Worm (Caenorhabditis elegans) whole organism, early embryonic: Measurements from ENCODE around the gene mrps-5.

Source experiments
- B0310.2 ChIP-seq: sonication (generic microtip); optimal IDR thresholded peaks from 2 replicates; lab custom pipeline; 2016; ENCODE audit warnings: mild to moderate bottlenecking, missing genetic modification characterization, missing compliant biosample characterization
- F13C5.2 ChIP-seq: sonication (generic microtip); optimal IDR thresholded peaks from 2 replicates; lab custom pipeline; 2017; ENCODE audit warnings: mild to moderate bottlenecking, missing genetic modification characterization, inconsistent platforms, missing compliant biosample characterization
- aly-1 ChIP-seq: sonication (generic microtip); optimal IDR thresholded peaks from 2 replicates; lab custom pipeline; 2016; ENCODE audit warnings: missing genetic modification characterization, missing compliant biosample characterization
- ama-1 ChIP-seq: fragments of 150-350 bp; optimal IDR thresholded peaks from 2 replicates; lab custom pipeline; 2014
- ceh-13 ChIP-seq: fragments of 200-800 bp; sonication (Bioruptor generic); optimal IDR thresholded peaks from 2 replicates; lab custom pipeline; 2018; ENCODE audit warnings: mild to moderate bottlenecking, missing genetic modification characterization, missing compliant biosample characterization
- ceh-36 ChIP-seq: sonication (generic microtip); optimal IDR thresholded peaks from 2 replicates; lab custom pipeline; 2016; ENCODE audit warnings: missing genetic modification characterization, inconsistent platforms, missing compliant biosample characterization
- ets-7 ChIP-seq: sonication (generic microtip); optimal IDR thresholded peaks from 2 replicates; lab custom pipeline; 2016; ENCODE audit warnings: missing genotype, missing genetic modification characterization, missing compliant biosample characterization
- flt-1 ChIP-seq: fragments of 200-800 bp; sonication (Bioruptor generic); IDR thresholded peaks from 2 replicates; pipeline ENCODE4 v1.3.6; 2022; ENCODE audit warnings: missing genetic modification characterization, missing compliant biosample characterization
- hmbx-1 ChIP-seq: sonication (generic microtip); optimal IDR thresholded peaks from 2 replicates; lab custom pipeline; 2016; ENCODE audit warnings: mild to moderate bottlenecking, missing genetic modification characterization, missing compliant biosample characterization
- hmg-4 ChIP-seq: fragments of 200-800 bp; sonication (Bioruptor generic); optimal IDR thresholded peaks from 2 replicates; lab custom pipeline; 2018; ENCODE audit warnings: mild to moderate bottlenecking, missing genetic modification characterization, missing compliant biosample characterization
- hnd-1 ChIP-seq: sonication (generic microtip); optimal IDR thresholded peaks from 2 replicates; lab custom pipeline; 2016; ENCODE audit warnings: missing genetic modification characterization, missing compliant biosample characterization
- pes-1 ChIP-seq: fragments of 200-800 bp; sonication (Bioruptor generic); IDR thresholded peaks from 2 replicates; pipeline ENCODE4 v1.3.6; 2022; ENCODE audit warnings: missing genetic modification reagents, missing genetic modification characterization, missing compliant biosample characterization
- scrt-1 ChIP-seq: fragments of 200-800 bp; sonication (Bioruptor generic); IDR thresholded peaks from 2 replicates; pipeline ENCODE4 v1.3.6; 2022; ENCODE audit warnings: missing genetic modification characterization, missing compliant biosample characterization
- sea-1 ChIP-seq: fragments of 200-800 bp; sonication (Bioruptor generic); conservative IDR thresholded peaks from 2 replicates; pipeline ENCODE4 v1.3.6; 2022; ENCODE audit warnings: missing genetic modification characterization, missing compliant biosample characterization
- tbx-11 ChIP-seq: fragments of 200-800 bp; sonication (Bioruptor generic); IDR thresholded peaks from 2 replicates; pipeline ENCODE4 v1.3.6; 2022; ENCODE audit warnings: missing genetic modification characterization, missing compliant biosample characterization
- tbx-37 ChIP-seq: fragments of 200-800 bp; sonication (Bioruptor generic); conservative IDR thresholded peaks from 2 replicates; pipeline ENCODE4 v1.3.6; 2022; ENCODE audit warnings: missing genetic modification reagents, missing genetic modification characterization, missing compliant biosample characterization
- tra-4 ChIP-seq: sonication (generic microtip); optimal IDR thresholded peaks from 2 replicates; lab custom pipeline; 2017; ENCODE audit warnings: missing genetic modification characterization, missing compliant biosample characterization

The mrps-5 gene

DNA sequence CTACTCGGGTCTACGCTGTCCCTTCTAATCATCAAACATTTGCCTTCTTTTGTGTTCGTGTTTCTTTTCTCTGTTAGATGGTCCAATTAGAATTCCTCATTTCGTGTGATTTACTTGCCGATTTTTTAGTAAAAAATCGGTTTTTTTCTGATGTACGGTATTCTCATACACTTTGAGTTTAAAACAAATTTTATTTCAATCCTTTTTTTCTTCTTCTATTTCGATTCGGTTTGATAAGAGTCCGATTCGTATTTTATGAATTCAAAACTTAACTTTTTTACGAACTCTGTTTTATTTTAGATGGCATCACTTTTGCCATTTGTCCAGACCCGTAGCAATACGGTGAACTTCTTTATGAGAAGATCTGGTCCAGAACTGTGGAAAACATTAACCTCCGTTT, at the start of gene mrps-5:
mrps-5 (plus strand) TSS at position 301 of the 400 bp plus-strand sequence.
- TF ChIP-seq ceh-13 (no peak), aly-1 (tag; lab: Kevin White, UChicago) (no peak), pes-1 (GFP tag; lab: Robert Waterston, UW) (no peak), ama-1 (lab: Kevin White, UChicago) (no peak), ets-7 (tag; lab: Kevin White, UChicago) (no peak), scrt-1 (no peak), hnd-1 (tag; lab: Kevin White, UChicago) (no peak), hmg-4 (GFP tag; lab: Kevin White, UChicago) (no peak), tbx-11 (no peak), F13C5.2 (tag; lab: Kevin White, UChicago) (no peak), B0310.2 (tag; lab: Kevin White, UChicago) (no peak)

ce11 chrV:12513900-12514299, 49.4 kb upstream of the mrps-5 start:
- no peak for TF ChIP-seq ceh-36 (tag; lab: Kevin White, UChicago)
- TF ChIP-seq ets-7 (tag; lab: Kevin White, UChicago) = no peak
- TF ChIP-seq tbx-11 = no peak
- TF ChIP-seq F13C5.2 (tag; lab: Kevin White, UChicago) = no peak
- no peak for TF ChIP-seq tra-4 (tag; lab: Kevin White, UChicago)

DNA sequence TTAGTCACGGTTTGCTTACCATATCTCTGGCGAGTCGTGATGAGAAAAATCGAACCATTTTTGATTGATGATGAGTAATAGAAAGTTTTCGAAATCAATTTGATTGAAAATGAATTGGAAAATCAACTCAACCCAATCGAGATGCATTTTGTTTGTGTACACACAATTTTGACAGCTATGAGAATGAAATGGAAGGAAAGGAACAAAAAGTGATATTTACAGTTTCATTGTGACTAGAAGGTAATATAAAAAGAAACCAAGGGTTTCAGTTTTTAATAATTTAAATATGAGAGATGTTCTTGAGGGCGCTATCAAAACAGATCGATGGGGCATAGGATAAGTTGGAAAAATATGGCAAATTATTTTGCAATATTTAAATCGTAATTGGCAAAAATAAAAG, 46.1 kb upstream of the mrps-5 start, which contains the start of gene cal-1:
cal-1 (minus strand) TSS at position 101 of the 400 bp plus-strand sequence.
- no peak for TF ChIP-seq ceh-36 (tag; lab: Kevin White, UChicago)
- no peak for TF ChIP-seq B0310.2 (tag; lab: Kevin White, UChicago)
- TF ChIP-seq sea-1 (GFP tag; lab: Robert Waterston, UW) = no peak
- no peak for TF ChIP-seq tbx-11
- TF ChIP-seq hnd-1 (tag; lab: Kevin White, UChicago) = no peak
- no peak for TF ChIP-seq F13C5.2 (tag; lab: Kevin White, UChicago)
- TF ChIP-seq tra-4 (tag; lab: Kevin White, UChicago) = no peak
- TF ChIP-seq hmbx-1 (tag; lab: Kevin White, UChicago) = no peak
- TF ChIP-seq flt-1 = no peak

DNA sequence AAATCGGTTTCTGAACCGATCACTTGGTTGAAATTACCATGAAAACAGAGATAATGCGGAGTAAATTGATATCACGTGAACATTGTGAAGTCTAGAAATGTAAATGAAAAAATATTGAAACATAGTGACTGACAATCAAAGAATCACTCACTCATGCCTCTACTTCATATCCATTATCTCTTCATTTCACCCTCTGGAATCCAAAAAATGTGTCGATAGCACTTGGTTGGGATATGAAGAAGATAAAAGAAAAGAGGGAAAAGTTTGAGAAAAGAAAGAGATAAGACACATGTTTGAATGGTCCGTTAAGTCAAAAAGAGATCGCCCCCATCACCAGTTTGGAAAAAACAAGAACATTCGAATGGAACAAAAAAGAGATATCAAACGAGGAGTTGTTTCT, 45.5 kb upstream of the mrps-5 start:
- TF ChIP-seq scrt-1 = no peak
- no peak for TF ChIP-seq hmbx-1 (tag; lab: Kevin White, UChicago)
- no peak for TF ChIP-seq F13C5.2 (tag; lab: Kevin White, UChicago)
- no peak for TF ChIP-seq tra-4 (tag; lab: Kevin White, UChicago)
- no peak for TF ChIP-seq B0310.2 (tag; lab: Kevin White, UChicago)
- TF ChIP-seq aly-1 (tag; lab: Kevin White, UChicago) = no peak
- no peak for TF ChIP-seq tbx-37 (GFP tag; lab: Robert Waterston, UW)
- TF ChIP-seq sea-1 (GFP tag; lab: Robert Waterston, UW) = no peak
- TF ChIP-seq hmg-4 (GFP tag; lab: Kevin White, UChicago) = no peak

ce11 chrV:12518770-12519169, 44.5 kb upstream of the mrps-5 start:
- TF ChIP-seq flt-1 (no peak), ceh-36 (tag; lab: Kevin White, UChicago) (no peak), pes-1 (GFP tag; lab: Robert Waterston, UW) (no peak), B0310.2 (tag; lab: Kevin White, UChicago) (no peak), tbx-37 (GFP tag; lab: Robert Waterston, UW) (no peak), scrt-1 (no peak), aly-1 (tag; lab: Kevin White, UChicago) (no peak), hmg-4 (GFP tag; lab: Kevin White, UChicago) (no peak), hnd-1 (tag; lab: Kevin White, UChicago) (no peak), sea-1 (GFP tag; lab: Robert Waterston, UW) (no peak), tbx-11 (no peak), tra-4 (tag; lab: Kevin White, UChicago) (no peak), ets-7 (tag; lab: Kevin White, UChicago) (no peak), ama-1 (lab: Kevin White, UChicago) (no peak), F13C5.2 (tag; lab: Kevin White, UChicago) (no peak), ceh-13 (no peak), hmbx-1 (tag; lab: Kevin White, UChicago) (no peak)

- TF ChIP-seq hmg-4 (GFP tag; lab: Kevin White, UChicago) (no peak), flt-1 (no peak), ceh-36 (tag; lab: Kevin White, UChicago) (no peak), scrt-1 (no peak)
Observed at ce11 chrV:12523356-12523755, 39.9 kb upstream of the mrps-5 start.

ce11 chrV:12525526-12525925, 37.8 kb upstream of the mrps-5 start, which contains the start of gene dyf-4:
Gene dyf-4 (minus strand): TSS chrV:12525738.
- TF ChIP-seq aly-1 (tag; lab: Kevin White, UChicago) = no peak
- no peak for TF ChIP-seq ceh-36 (tag; lab: Kevin White, UChicago)
- TF ChIP-seq ets-7 (tag; lab: Kevin White, UChicago) = no peak
- no peak for TF ChIP-seq sea-1 (GFP tag; lab: Robert Waterston, UW)

DNA sequence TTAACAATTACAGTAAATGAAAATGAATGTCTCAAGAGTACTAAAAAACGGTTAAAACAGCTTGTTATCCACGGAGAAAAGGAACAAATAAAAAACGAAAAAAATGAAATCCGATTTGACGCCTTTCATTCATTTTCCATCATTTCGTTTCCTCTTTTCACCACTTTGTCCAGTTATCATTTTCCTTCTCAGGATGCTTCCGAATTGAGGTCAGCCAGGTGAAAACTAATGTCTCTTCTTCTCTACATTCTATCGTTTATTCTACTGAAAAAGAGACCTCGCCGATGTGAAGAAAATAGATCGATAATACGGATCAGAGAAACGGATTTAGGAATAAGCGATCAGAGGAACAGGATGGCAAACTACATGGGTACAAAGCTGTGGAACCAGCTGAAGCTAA, 37.2 kb upstream of the mrps-5 start:
- no peak for TF ChIP-seq tra-4 (tag; lab: Kevin White, UChicago)
- no peak for TF ChIP-seq aly-1 (tag; lab: Kevin White, UChicago)
- TF ChIP-seq ceh-36 (tag; lab: Kevin White, UChicago) = no peak
- no peak for TF ChIP-seq ceh-13
- TF ChIP-seq sea-1 (GFP tag; lab: Robert Waterston, UW) = no peak
- no peak for TF ChIP-seq hnd-1 (tag; lab: Kevin White, UChicago)
- TF ChIP-seq ets-7 (tag; lab: Kevin White, UChicago) = no peak
- TF ChIP-seq pes-1 (GFP tag; lab: Robert Waterston, UW) = no peak
- no peak for TF ChIP-seq flt-1
- TF ChIP-seq tbx-37 (GFP tag; lab: Robert Waterston, UW) = no peak
- no peak for TF ChIP-seq F13C5.2 (tag; lab: Kevin White, UChicago)
- TF ChIP-seq B0310.2 (tag; lab: Kevin White, UChicago) = no peak
- TF ChIP-seq ama-1 (lab: Kevin White, UChicago) = no peak
- TF ChIP-seq scrt-1 = no peak
- no peak for TF ChIP-seq hmbx-1 (tag; lab: Kevin White, UChicago)
- TF ChIP-seq hmg-4 (GFP tag; lab: Kevin White, UChicago) = no peak
- TF ChIP-seq tbx-11 = no peak
